Worm (Caenorhabditis elegans) whole organism, L4/young adult: Measurements from ENCODE around the gene clec-74.

Experiments
- dao-5 ChIP-seq: sonication (generic microtip); optimal IDR thresholded peaks from 2 replicates; lab custom pipeline; 2016; ENCODE audit warnings: missing genotype, missing genetic modification characterization, moderate library complexity, missing compliant biosample characterization
- him-1 ChIP-seq: sonication (generic microtip); optimal IDR thresholded peaks from 2 replicates; lab custom pipeline; 2016; ENCODE audit warnings: missing genotype, missing genetic modification reagents, missing genetic modification characterization, missing compliant biosample characterization

DNA sequence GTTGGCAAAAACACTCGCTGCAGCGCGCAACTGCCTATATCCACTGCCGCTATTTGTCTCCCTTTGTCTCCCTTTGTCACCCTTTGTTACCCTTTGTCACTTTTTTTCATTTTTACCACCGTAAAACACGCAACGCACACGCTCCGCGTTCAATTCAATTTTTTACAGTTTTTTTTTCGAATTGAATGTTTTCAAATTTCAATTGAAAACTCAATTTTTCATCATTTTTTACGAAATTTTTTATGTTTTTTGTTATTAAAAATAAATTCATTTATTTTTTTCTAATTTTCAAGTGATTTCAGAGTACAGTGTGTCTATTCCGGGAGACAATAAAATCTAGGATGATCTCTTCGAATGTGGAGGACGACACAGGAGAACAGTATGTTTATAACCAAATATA is 13.8 kb upstream of the clec-74 start, which contains the start of gene Y46C8AL.11:
- TF ChIP-seq him-1 (tag; lab: Kevin White, UChicago) (no peak), dao-5 (tag; lab: Kevin White, UChicago) (no peak)
